Fruit fly (Drosophila melanogaster) whole organism, embryonic: ENCODE data around the gene Usp5.
A peak's percentile ranks its signal among the peaks of the same experiment; 100 is the strongest.

Experiments
- Adf1 ChIP-seq: fragments of 200-800 bp; sonication (Bioruptor generic); IDR thresholded peaks from 2 replicates; pipeline ENCODE4 v1.3.6; 2022; ENCODE audit warnings: missing biosample characterization, missing genetic modification characterization
- Antp ChIP-seq: fragments of 200-800 bp; sonication (Bioruptor generic); optimal IDR thresholded peaks from 3 replicates; lab custom pipeline; 2016; ENCODE audit warnings: missing biosample characterization, missing genetic modification characterization
- Awh ChIP-seq: fragments of 200-800 bp; sonication (Bioruptor generic); IDR thresholded peaks from 2 replicates; pipeline ENCODE4, ENCODE4 v1.3.6; 2022; ENCODE audit warnings: missing biosample characterization, missing genetic modification characterization
- Bteb2 ChIP-seq: fragments of 200-800 bp; sonication (Bioruptor generic); optimal IDR thresholded peaks from 2 replicates; lab custom pipeline; 2016; ENCODE audit warnings: missing biosample characterization, missing genetic modification characterization
- CG10654 ChIP-seq: fragments of 200-800 bp; sonication (Bioruptor generic); optimal IDR thresholded peaks from 2 replicates; lab custom pipeline; 2016; ENCODE audit warnings: missing biosample characterization, missing genetic modification characterization
- CG12104 ChIP-seq: fragments of 200-800 bp; sonication (Bioruptor generic); optimal IDR thresholded peaks from 3 replicates; lab custom pipeline; 2016; ENCODE audit warnings: missing biosample characterization, missing genetic modification characterization
- CG2116 ChIP-seq: fragments of 200-800 bp; sonication (Bioruptor generic); optimal IDR thresholded peaks from 3 replicates; lab custom pipeline; 2018; ENCODE audit warnings: missing biosample characterization, mild to moderate bottlenecking, missing genetic modification characterization
- CG2889 ChIP-seq: fragments of 200-800 bp; sonication (Bioruptor generic); IDR thresholded peaks from 3 replicates; pipeline ENCODE4 v1.3.6; 2022; ENCODE audit warnings: missing biosample characterization, missing genetic modification characterization
- CG3065 ChIP-seq: fragments of 200-800 bp; sonication (Bioruptor generic); optimal IDR thresholded peaks from 2 replicates; lab custom pipeline; 2016; ENCODE audit warnings: missing biosample characterization, missing genetic modification characterization
- CG33557 ChIP-seq: fragments of 200-800 bp; sonication (Bioruptor generic); optimal IDR thresholded peaks from 2 replicates; lab custom pipeline; 2019; ENCODE audit warnings: missing biosample characterization, mild to moderate bottlenecking, missing genetic modification characterization, moderate library complexity
- CG3847 ChIP-seq: fragments of 200-800 bp; sonication (Bioruptor generic); IDR thresholded peaks from 2 replicates; pipeline ENCODE4 v1.3.6; 2022; ENCODE audit warnings: missing biosample characterization, missing genetic modification characterization
- CG42726 ChIP-seq: fragments of 200-800 bp; sonication (Bioruptor generic); IDR thresholded peaks from 2 replicates; pipeline ENCODE4 v1.3.6; 2022; ENCODE audit warnings: missing biosample characterization, missing genetic modification characterization; ENCODE audit not compliant: partially characterized antibody
- CG4404 ChIP-seq: fragments of 200-800 bp; sonication (Bioruptor generic); IDR thresholded peaks from 2 replicates; pipeline ENCODE4 v1.3.6; 2022; ENCODE audit warnings: missing biosample characterization, missing genetic modification characterization
- CG4617 ChIP-seq: fragments of 200-800 bp; sonication (Bioruptor generic); optimal IDR thresholded peaks from 3 replicates; lab custom pipeline; 2016; ENCODE audit warnings: missing biosample characterization, missing genetic modification characterization, borderline replicate concordance
- CG6791 ChIP-seq: fragments of 200-800 bp; sonication (Bioruptor generic); IDR thresholded peaks from 3 replicates; pipeline ENCODE4 v1.3.6; 2022; ENCODE audit warnings: missing biosample characterization, missing genetic modification characterization; ENCODE audit not compliant: partially characterized antibody
- CG6854 ChIP-seq: fragments of 200-800 bp; sonication (Bioruptor generic); optimal IDR thresholded peaks from 3 replicates; lab custom pipeline; 2017; ENCODE audit warnings: missing biosample characterization, mild to moderate bottlenecking, missing genetic modification characterization
- CG7556 ChIP-seq: fragments of 200-800 bp; sonication (Bioruptor generic); optimal IDR thresholded peaks from 2 replicates; lab custom pipeline; 2017; ENCODE audit warnings: missing biosample characterization, mild to moderate bottlenecking, missing genetic modification characterization
- CG7745 ChIP-seq: fragments of 200-800 bp; sonication (Bioruptor generic); optimal IDR thresholded peaks from 2 replicates; lab custom pipeline; 2018; ENCODE audit warnings: missing biosample characterization, mild to moderate bottlenecking, missing genetic modification characterization, moderate library complexity
- CG7987 ChIP-seq: fragments of 200-800 bp; sonication (Bioruptor generic); optimal IDR thresholded peaks from 2 replicates; lab custom pipeline; 2018; ENCODE audit warnings: missing biosample characterization, mild to moderate bottlenecking, missing genetic modification characterization, moderate library complexity
- CG8089 ChIP-seq: fragments of 200-800 bp; sonication (Bioruptor generic); optimal IDR thresholded peaks from 3 replicates; lab custom pipeline; 2016; ENCODE audit warnings: missing biosample characterization, missing genetic modification characterization
- Camta ChIP-seq: fragments of 200-800 bp; sonication (Bioruptor generic); optimal IDR thresholded peaks from 2 replicates; lab custom pipeline; 2016; ENCODE audit warnings: missing biosample characterization, missing genetic modification characterization
- CkIIα-i1 ChIP-seq: fragments of 200-800 bp; sonication (Bioruptor generic); IDR thresholded peaks from 2 replicates; pipeline ENCODE4 v1.3.6; 2022; ENCODE audit warnings: missing biosample characterization, missing genetic modification characterization
- Dip2 ChIP-seq: fragments of 200-800 bp; sonication (Bioruptor generic); IDR thresholded peaks from 2 replicates; pipeline ENCODE4 v1.3.6; 2022; ENCODE audit warnings: missing biosample characterization, missing genetic modification characterization
- Eip74EF ChIP-seq, 2 experiments: fragments of 200-800 bp in 1 of 2; fragments of >200 bp in 1 of 2; sonication (Bioruptor generic) in 1 of 2; optimal IDR thresholded peaks; 2 replicates each; lab custom pipeline; 2017 to 2019; ENCODE audit warnings: missing biosample characterization in 2 of 2, missing genetic modification characterization in 2 of 2, mild to moderate bottlenecking in 1 of 2, moderate library complexity in 1 of 2
- Gsc ChIP-seq: fragments of 200-800 bp; sonication (Bioruptor generic); IDR thresholded peaks from 2 replicates; pipeline ENCODE4 v1.3.6; 2022; ENCODE audit warnings: missing biosample characterization, missing genetic modification characterization
- Lpt ChIP-seq: fragments of >200 bp; optimal IDR thresholded peaks from 2 replicates; lab custom pipeline; 2018; ENCODE audit warnings: missing biosample characterization, missing genetic modification characterization
- Ravus ChIP-seq: fragments of 200-800 bp; sonication (Bioruptor generic); IDR thresholded peaks from 2 replicates; pipeline ENCODE4 v1.3.6; 2022; ENCODE audit warnings: missing biosample characterization, missing genetic modification characterization
- Scr ChIP-seq: fragments of 200-800 bp; sonication (Bioruptor generic); IDR thresholded peaks from 2 replicates; pipeline ENCODE4 v1.3.6; 2022; ENCODE audit warnings: missing biosample characterization, missing genetic modification characterization; ENCODE audit not compliant: partially characterized antibody
- Side ChIP-seq: fragments of 200-800 bp; sonication (Bioruptor generic); optimal IDR thresholded peaks from 2 replicates; lab custom pipeline; 2016; ENCODE audit warnings: missing biosample characterization, missing genetic modification characterization
- Sin3A ChIP-seq: fragments of >200 bp; optimal IDR thresholded peaks from 2 replicates; lab custom pipeline; 2018
- Six4 ChIP-seq: fragments of 200-800 bp; sonication (Bioruptor generic); optimal IDR thresholded peaks from 2 replicates; lab custom pipeline; 2016; ENCODE audit warnings: missing biosample characterization, missing genetic modification characterization
- Taf1 ChIP-seq: fragments of 200-800 bp; sonication (Bioruptor generic); IDR thresholded peaks from 2 replicates; pipeline ENCODE4 v1.3.6; 2022; ENCODE audit warnings: missing biosample characterization, missing genetic modification characterization
- ash1 ChIP-seq: fragments of 200-800 bp; sonication (Bioruptor generic); optimal IDR thresholded peaks from 2 replicates; lab custom pipeline; 2018; ENCODE audit warnings: missing biosample characterization, mild to moderate bottlenecking, missing genetic modification characterization
- br ChIP-seq: fragments of >200 bp; optimal IDR thresholded peaks from 2 replicates; lab custom pipeline; 2017
- chn ChIP-seq: fragments of 200-800 bp; sonication (Bioruptor generic); optimal IDR thresholded peaks from 2 replicates; lab custom pipeline; 2016; ENCODE audit warnings: missing biosample characterization, missing genetic modification characterization
- crc ChIP-seq: fragments of 200-800 bp; sonication (Bioruptor generic); optimal IDR thresholded peaks from 2 replicates; lab custom pipeline; 2016; ENCODE audit warnings: missing biosample characterization, missing genetic modification characterization
- esg ChIP-seq: fragments of 200-800 bp; sonication (Bioruptor generic); conservative IDR thresholded peaks from 2 replicates; pipeline ENCODE4 v1.3.6; 2022; ENCODE audit warnings: missing biosample characterization, missing genetic modification characterization
- fd102C ChIP-seq: fragments of 200-800 bp; sonication (Bioruptor generic); optimal IDR thresholded peaks from 2 replicates; lab custom pipeline; 2018; ENCODE audit warnings: missing biosample characterization, mild to moderate bottlenecking, missing genetic modification characterization, moderate library complexity
- gsb-n ChIP-seq: fragments of 200-800 bp; sonication (Bioruptor generic); optimal IDR thresholded peaks from 3 replicates; lab custom pipeline; 2018; ENCODE audit warnings: missing biosample characterization, mild to moderate bottlenecking, missing genetic modification characterization
- hbn ChIP-seq: fragments of 200-800 bp; sonication (Bioruptor generic); IDR thresholded peaks from 2 replicates; pipeline ENCODE4 v1.3.6; 2022; ENCODE audit warnings: missing biosample characterization, missing genetic modification characterization; ENCODE audit not compliant: partially characterized antibody
- kah ChIP-seq: fragments of 200-800 bp; sonication (Bioruptor generic); optimal IDR thresholded peaks from 2 replicates; lab custom pipeline; 2018; ENCODE audit warnings: missing biosample characterization, mild to moderate bottlenecking, missing genetic modification characterization
- kni ChIP-seq: fragments of 200-800 bp; sonication (Bioruptor generic); optimal IDR thresholded peaks from 3 replicates; lab custom pipeline; 2017; ENCODE audit warnings: mild to moderate bottlenecking, missing biosample characterization, missing genetic modification reagents, missing genetic modification characterization
- peb ChIP-seq: fragments of 200-800 bp; sonication (Bioruptor generic); IDR thresholded peaks from 2 replicates; pipeline ENCODE4 v1.3.6; 2022; ENCODE audit warnings: missing biosample characterization, missing genetic modification characterization
- pfk ChIP-seq: fragments of 200-800 bp; sonication (Bioruptor generic); optimal IDR thresholded peaks from 2 replicates; lab custom pipeline; 2018; ENCODE audit warnings: missing biosample characterization, mild to moderate bottlenecking, missing genetic modification characterization, moderate library complexity
- ranshi ChIP-seq: fragments of 200-800 bp; sonication (Bioruptor generic); IDR thresholded peaks from 2 replicates; pipeline ENCODE4 v1.3.6; 2022; ENCODE audit warnings: missing biosample characterization, missing genetic modification characterization
- run ChIP-seq: fragments of 200-800 bp; sonication (Bioruptor generic); optimal IDR thresholded peaks from 3 replicates; lab custom pipeline; 2018; ENCODE audit warnings: missing biosample characterization, mild to moderate bottlenecking, missing genetic modification characterization
- shn ChIP-seq: fragments of 200-800 bp; sonication (Bioruptor generic); optimal IDR thresholded peaks from 3 replicates; lab custom pipeline; 2016; ENCODE audit warnings: missing biosample characterization, missing genetic modification characterization
- ttk ChIP-seq: fragments of 200-800 bp; sonication (Bioruptor generic); IDR thresholded peaks from 2 replicates; pipeline ENCODE4 v2.1.2; 2022; ENCODE audit warnings: missing biosample characterization, missing genetic modification characterization
- wek ChIP-seq: fragments of 200-800 bp; sonication (Bioruptor generic); optimal IDR thresholded peaks from 3 replicates; lab custom pipeline; 2018; ENCODE audit warnings: missing biosample characterization, mild to moderate bottlenecking, missing genetic modification characterization, moderate library complexity
- yki ChIP-seq: fragments of >200 bp; optimal IDR thresholded peaks from 3 replicates; lab custom pipeline; 2018

Usp5 gene

dm6 chr3L:3148125-3149059 lies at the start of gene Usp5, which contains the start of gene BtbVII (continued):
- TF ChIP-seq ash1 (GFP tag; lab: Kevin White, UChicago) (no peak), crc (GFP tag; lab: Kevin White, UChicago) (peak; percentile 22), Camta (GFP tag; lab: Kevin White, UChicago) (peak; percentile 43), CG33557 (peak; percentile 50), CG10654 (GFP tag; lab: Kevin White, UChicago) (peak; percentile 39), run (tag; lab: Kevin White, UChicago) (no peak), Dip2 (GFP tag; lab: Robert Waterston, UW) (no peak), CG7745 (tag; lab: Kevin White, UChicago) (no peak), Awh (GFP tag; lab: Robert Waterston, UW) (peak; percentile 60), CG6854 (no peak), fd102C (GFP tag; lab: Kevin White, UChicago) (no peak), kni (GFP tag; lab: Kevin White, UChicago) (peak; percentile 12), CG3065 (GFP tag; lab: Kevin White, UChicago) (peak; percentile 61), peb (GFP tag; lab: Robert Waterston, UW) (0 out of 2 replicates have a peak, but pooled peaks have one; percentile 17), kah (GFP tag; lab: Kevin White, UChicago) (no peak), yki (no peak), CG4617 (GFP tag; lab: Kevin White, UChicago) (peak; percentile 50), Six4 (peak; percentile 64), CG42726 (peak; percentile 49; the same call in 1 of the 2 replicates), CG12104 (GFP tag; lab: Kevin White, UChicago) (no peak), gsb-n (tag; lab: Kevin White, UChicago) (no peak), Lpt (GFP tag; lab: Kevin White, UChicago) (no peak), Sin3A (lab: Kevin White, UChicago) (peak; percentile 90), shn (GFP tag; lab: Kevin White, UChicago) (peak; percentile 74), Antp (GFP tag; lab: Kevin White, UChicago) (peak; percentile 81), CG6791 (peak; percentile 80), Scr (GFP tag; lab: Robert Waterston, UW) (peak; percentile 99), Ravus (GFP tag; lab: Robert Waterston, UW) (no peak), CG2889 (GFP tag; lab: Robert Waterston, UW) (no peak), CG2116 (GFP tag; lab: Kevin White, UChicago) (peak; percentile 71), pfk (GFP tag; lab: Kevin White, UChicago) (no peak), Bteb2 (GFP tag; lab: Kevin White, UChicago) (peak; percentile 57), esg (GFP tag; lab: Robert Waterston, UW) (no peak), CG7556 (GFP tag; lab: Kevin White, UChicago) (no peak), CG4404 (peak; percentile 50; the same call in 1 of the 2 replicates), Eip74EF (GFP tag; optimal IDR thresholded peaks at IDR 0.05; lab: Kevin White, UChicago) (no peak), br (lab: Kevin White, UChicago) (no peak), hbn (GFP tag; lab: Robert Waterston, UW) (peak; percentile 97), CG3847 (GFP tag; lab: Robert Waterston, UW) (peak; percentile 68), ranshi (GFP tag; lab: Robert Waterston, UW) (no peak), CG7987 (no peak), CG8089 (GFP tag; lab: Kevin White, UChicago) (peak; percentile 1), ttk (GFP tag; lab: Robert Waterston, UW) (no peak), Adf1 (GFP tag; lab: Robert Waterston, UW) (peak; percentile 48; the same call in 1 of the 2 replicates), chn (GFP tag; lab: Kevin White, UChicago) (peak; percentile 87), Gsc (GFP tag; lab: Robert Waterston, UW) (no peak), Side (GFP tag; lab: Kevin White, UChicago) (peak; percentile 56), wek (GFP tag; lab: Kevin White, UChicago) (peak; percentile 49), Taf1 (GFP tag; lab: Robert Waterston, UW) (peak; percentile 48), CkIIα-i1 (GFP tag; lab: Robert Waterston, UW) (no peak)
